Worm (Caenorhabditis elegans) whole organism, L1 larva: ENCODE results near the gene plrg-1.

ENCODE experiments used
- ceh-82 ChIP-seq, 3 experiments: fragments of 150-350 bp in 1 of 3; sonication (generic microtip) in 2 of 3; optimal IDR thresholded peaks; 2 replicates each; lab custom pipeline; 2014 to 2017; ENCODE audit warnings: missing biosample characterization in 3 of 3, missing genetic modification characterization in 3 of 3
- fkh-10 ChIP-seq: sonication (generic microtip); optimal IDR thresholded peaks from 2 replicates; lab custom pipeline; 2017; ENCODE audit warnings: missing biosample characterization, missing genetic modification reagents, missing genetic modification characterization
- hlh-17 ChIP-seq: fragments of 200-800 bp; sonication (Bioruptor generic); optimal IDR thresholded peaks from 2 replicates; lab custom pipeline; 2018; ENCODE audit warnings: missing genetic modification characterization, mild to moderate bottlenecking, missing compliant biosample characterization, moderate library complexity, borderline replicate concordance
- hlh-4 ChIP-seq: sonication (generic microtip); optimal IDR thresholded peaks from 2 replicates; lab custom pipeline; 2016; ENCODE audit warnings: mild to moderate bottlenecking, missing genetic modification characterization, missing compliant biosample characterization
- mdl-1 ChIP-seq, 2 experiments: fragments of 150-350 bp; optimal IDR thresholded peaks; 2 replicates each; lab custom pipeline; 2014 to 2017; ENCODE audit warnings: missing biosample characterization in 2 of 2, missing genetic modification characterization in 2 of 2, inconsistent platforms in 1 of 2
- nhr-11 ChIP-seq: fragments of 150-350 bp; optimal IDR thresholded peaks from 2 replicates; lab custom pipeline; 2014; ENCODE audit warnings: missing biosample characterization, missing genetic modification characterization
- nhr-12 ChIP-seq: sonication (generic microtip); optimal IDR thresholded peaks from 2 replicates; lab custom pipeline; 2017; ENCODE audit warnings: missing biosample characterization, missing genetic modification characterization
- nhr-28 ChIP-seq: fragments of 150-350 bp; optimal IDR thresholded peaks from 2 replicates; lab custom pipeline; 2014; ENCODE audit warnings: missing biosample characterization, missing genetic modification characterization
- tlp-1 ChIP-seq: fragments of 150-350 bp; optimal IDR thresholded peaks from 2 replicates; lab custom pipeline; 2014; ENCODE audit warnings: missing biosample characterization, missing genetic modification characterization
- unc-130 ChIP-seq: fragments of 150-350 bp; optimal IDR thresholded peaks from 2 replicates; lab custom pipeline; 2017; ENCODE audit warnings: missing biosample characterization, missing genetic modification characterization, inconsistent platforms
- unc-86 ChIP-seq: sonication (generic microtip); optimal IDR thresholded peaks from 2 replicates; lab custom pipeline; 2016; ENCODE audit warnings: missing genetic modification characterization, missing compliant biosample characterization
- vab-15 ChIP-seq: sonication (generic microtip); optimal IDR thresholded peaks from 2 replicates; lab custom pipeline; 2017; ENCODE audit warnings: missing genotype, mild to moderate bottlenecking, missing genetic modification characterization, missing compliant biosample characterization
- ztf-11 ChIP-seq, 2 experiments: sonication (generic microtip); optimal IDR thresholded peaks; 2 replicates each; lab custom pipeline; 2016 to 2017; ENCODE audit warnings: missing genetic modification characterization in 2 of 2, missing biosample characterization in 1 of 2, missing compliant biosample characterization in 1 of 2

ce11 chrV:10758658-10759057 is 49.1 kb downstream of the plrg-1 start, which contains the start of gene F28H7.8:
- TF ChIP-seq hlh-4 (tag; lab: Kevin White, UChicago) (no peak), mdl-1 (tag; optimal IDR thresholded peaks at IDR 0.05; lab: Kevin White, UChicago) (no peak), unc-130 (tag; lab: Kevin White, UChicago) (no peak), tlp-1 (tag; lab: Kevin White, UChicago) (no peak), nhr-12 (tag; lab: Kevin White, UChicago) (no peak), ztf-11 (tag; optimal IDR thresholded peaks at IDR 0.05; lab: Kevin White, UChicago) (no peak), hlh-17 (no peak), vab-15 (no peak), ceh-82 (tag; optimal IDR thresholded peaks at IDR 0.05; lab: Kevin White, UChicago) (no peak), fkh-10 (GFP tag; lab: Kevin White, UChicago) (no peak), unc-86 (tag; lab: Kevin White, UChicago) (no peak), nhr-28 (tag; lab: Kevin White, UChicago) (no peak), nhr-11 (no peak)
